Fruit fly (Drosophila melanogaster) Kc167 (cell line): Measurements from ENCODE around the gene Spn88Ea.

Experiments
- Myc ChIP-seq: fragments of >200 bp; optimal IDR thresholded peaks from 2 replicates; lab custom pipeline; 2017; ENCODE audit warnings: missing external identifiers
- Sin3A ChIP-seq: fragments of >200 bp; optimal IDR thresholded peaks from 2 replicates; lab custom pipeline; 2018; ENCODE audit warnings: missing external identifiers
- h ChIP-seq: fragments of >200 bp; optimal IDR thresholded peaks from 3 replicates; lab custom pipeline; 2018; ENCODE audit warnings: missing external identifiers
- insv ChIP-seq: fragments of >200 bp; optimal IDR thresholded peaks from 3 replicates; lab custom pipeline; 2018; ENCODE audit warnings: missing external identifiers

- TF ChIP-seq insv (lab: Kevin White, UChicago): no peak
- no peak for TF ChIP-seq Sin3A
- no peak for TF ChIP-seq Myc (lab: Kevin White, UChicago)
- TF ChIP-seq h (lab: Kevin White, UChicago): no peak
Measured at dm6 chr3R:15198052-15198793, 8.0 kb downstream of the Spn88Ea start.
